Fruit fly (Drosophila melanogaster) whole organism, wandering third instar larva: Measurements from ENCODE around the gene Ugalt.

ENCODE experiments used
- Dfd ChIP-seq: fragments of >200 bp; optimal IDR thresholded peaks from 2 replicates; lab custom pipeline; 2017; ENCODE audit warnings: missing biosample characterization, missing genetic modification characterization
- br ChIP-seq: fragments of 200-800 bp; sonication (Bioruptor generic); optimal IDR thresholded peaks from 2 replicates; lab custom pipeline; 2016; ENCODE audit warnings: missing biosample characterization, missing genetic modification characterization
- brk ChIP-seq: fragments of 200-800 bp; sonication (Bioruptor generic); optimal IDR thresholded peaks from 2 replicates; lab custom pipeline; 2016; ENCODE audit warnings: missing biosample characterization, mild to moderate bottlenecking, missing genetic modification characterization
- fru ChIP-seq: fragments of 200-800 bp; sonication (Bioruptor generic); optimal IDR thresholded peaks from 3 replicates; lab custom pipeline; 2016; ENCODE audit warnings: missing biosample characterization, mild to moderate bottlenecking, missing genetic modification characterization
- sage ChIP-seq: fragments of 200-800 bp; sonication (Bioruptor generic); optimal IDR thresholded peaks from 2 replicates; lab custom pipeline; 2016; ENCODE audit warnings: missing biosample characterization, mild to moderate bottlenecking, missing genetic modification characterization

DNA sequence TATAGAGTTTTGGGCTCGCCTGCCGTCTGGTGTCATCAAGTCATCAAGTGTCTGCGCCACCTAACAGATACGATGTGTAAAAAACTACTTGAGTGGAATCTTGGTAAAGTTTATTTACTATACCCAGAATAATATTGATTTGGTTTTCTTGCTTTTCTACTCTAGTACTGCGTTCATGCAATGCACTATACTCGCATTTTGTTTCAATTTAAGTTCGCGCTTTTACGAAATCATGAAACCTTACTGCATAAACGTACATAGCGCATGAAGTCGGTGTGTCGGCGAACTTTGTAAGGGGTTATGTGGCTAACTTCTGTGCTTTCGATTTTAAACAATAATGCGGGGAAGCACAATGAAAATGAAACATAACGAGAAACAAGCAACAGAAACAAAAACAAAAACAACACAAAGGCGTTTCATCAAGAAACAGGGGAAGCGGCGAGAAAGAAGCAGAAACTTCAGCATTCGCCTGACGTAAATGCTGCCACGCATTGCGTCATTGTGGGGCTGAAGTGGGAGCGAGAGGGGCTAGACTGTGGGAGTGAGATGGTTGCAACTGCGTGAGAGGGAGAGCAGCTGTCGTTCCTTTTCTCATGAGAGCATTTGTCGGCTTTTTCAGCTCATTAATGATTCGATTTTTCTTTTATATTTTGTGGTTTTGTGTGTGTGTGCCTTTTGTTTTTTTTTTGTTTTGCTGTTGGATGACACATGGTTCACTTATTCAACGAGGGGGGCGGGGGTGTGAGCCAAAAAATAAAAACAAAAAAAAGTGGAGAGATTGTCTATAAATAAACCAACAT lies 51.3 kb downstream of the Ugalt start:
- TF ChIP-seq br (no peak), fru (GFP tag; lab: Kevin White, UChicago) (no peak), Dfd (no peak), brk (GFP tag; lab: Kevin White, UChicago) (no peak), sage (no peak)
